Fruit fly (Drosophila melanogaster) whole organism, embryonic: ENCODE results near the gene Gcna.
A peak's percentile ranks its signal among the peaks of the same experiment; 100 is the strongest.

Experiments used
- CG10267 ChIP-seq: fragments of 200-800 bp; sonication (Bioruptor generic); optimal IDR thresholded peaks from 2 replicates; lab custom pipeline; 2018; ENCODE audit warnings: missing biosample characterization, mild to moderate bottlenecking, missing genetic modification characterization, moderate library complexity
- CG11398 ChIP-seq: fragments of 200-800 bp; sonication (Bioruptor generic); optimal IDR thresholded peaks from 2 replicates; lab custom pipeline; 2016; ENCODE audit warnings: missing biosample characterization, missing genetic modification characterization
- CG11504 ChIP-seq: fragments of 200-800 bp; sonication (Bioruptor generic); optimal IDR thresholded peaks from 3 replicates; lab custom pipeline; 2019; ENCODE audit warnings: missing biosample characterization, mild to moderate bottlenecking, missing genetic modification characterization, moderate library complexity
- CG12744 ChIP-seq: fragments of 200-800 bp; sonication (Bioruptor generic); optimal IDR thresholded peaks from 2 replicates; lab custom pipeline; 2016; ENCODE audit warnings: missing biosample characterization, missing genetic modification characterization
- CG14014 ChIP-seq: fragments of 200-800 bp; sonication (Bioruptor generic); IDR thresholded peaks from 2 replicates; pipeline ENCODE4 v1.3.6; 2022; ENCODE audit warnings: missing biosample characterization, missing genetic modification characterization
- CG2889 ChIP-seq: fragments of 200-800 bp; sonication (Bioruptor generic); IDR thresholded peaks from 3 replicates; pipeline ENCODE4 v1.3.6; 2022; ENCODE audit warnings: missing biosample characterization, missing genetic modification characterization
- CG32767 ChIP-seq: fragments of 200-800 bp; sonication (Bioruptor generic); IDR thresholded peaks from 2 replicates; pipeline ENCODE4 v1.3.6; 2022; ENCODE audit warnings: missing biosample characterization, missing genetic modification characterization
- CG33213 ChIP-seq: fragments of 200-800 bp; sonication (Bioruptor generic); optimal IDR thresholded peaks from 3 replicates; lab custom pipeline; 2016; ENCODE audit warnings: missing biosample characterization, missing genetic modification characterization
- CG34376 ChIP-seq: fragments of 200-800 bp; sonication (Bioruptor generic); optimal IDR thresholded peaks from 2 replicates; lab custom pipeline; 2018; ENCODE audit warnings: missing biosample characterization, mild to moderate bottlenecking, missing genetic modification characterization
- CG42726 ChIP-seq: fragments of 200-800 bp; sonication (Bioruptor generic); IDR thresholded peaks from 2 replicates; pipeline ENCODE4 v1.3.6; 2022; ENCODE audit warnings: missing biosample characterization, missing genetic modification characterization; ENCODE audit not compliant: partially characterized antibody
- CG4707 ChIP-seq: fragments of 200-800 bp; sonication (Bioruptor generic); optimal IDR thresholded peaks from 2 replicates; lab custom pipeline; 2018; ENCODE audit warnings: missing biosample characterization, mild to moderate bottlenecking, missing genetic modification characterization, moderate library complexity
- CG5245 ChIP-seq: fragments of 200-800 bp; sonication (Bioruptor generic); optimal IDR thresholded peaks from 3 replicates; lab custom pipeline; 2016; ENCODE audit warnings: missing biosample characterization, missing genetic modification characterization
- CG5953 ChIP-seq: fragments of 200-800 bp; sonication (Bioruptor generic); IDR thresholded peaks from 2 replicates; pipeline ENCODE4 v1.3.6; 2022; ENCODE audit warnings: missing biosample characterization, missing genetic modification characterization
- CG8924 ChIP-seq: fragments of 200-800 bp; optimal IDR thresholded peaks from 3 replicates; lab custom pipeline; 2019; ENCODE audit warnings: missing biosample characterization, mild to moderate bottlenecking, missing genetic modification characterization, moderate library complexity
- CG9932 ChIP-seq: fragments of 200-800 bp; sonication (Bioruptor generic); IDR thresholded peaks from 2 replicates; pipeline ENCODE4 v1.3.6; 2022; ENCODE audit warnings: missing biosample characterization, missing genetic modification characterization
- CkIIα-i1 ChIP-seq: fragments of 200-800 bp; sonication (Bioruptor generic); IDR thresholded peaks from 2 replicates; pipeline ENCODE4 v1.3.6; 2022; ENCODE audit warnings: missing biosample characterization, missing genetic modification characterization
- Doc3 ChIP-seq: fragments of 200-800 bp; sonication (Bioruptor generic); IDR thresholded peaks from 3 replicates; pipeline ENCODE4 v1.3.6; 2022; ENCODE audit warnings: missing biosample characterization, missing genetic modification characterization; ENCODE audit not compliant: partially characterized antibody
- Drgx ChIP-seq: fragments of 200-800 bp; sonication (Bioruptor generic); IDR thresholded peaks from 2 replicates; pipeline ENCODE4 v1.3.6; 2022; ENCODE audit warnings: missing biosample characterization, missing genetic modification characterization
- Ets97D ChIP-seq: fragments of 200-800 bp; sonication (Bioruptor generic); optimal IDR thresholded peaks from 3 replicates; lab custom pipeline; 2016; ENCODE audit warnings: missing biosample characterization, missing genetic modification characterization
- Fer2 ChIP-seq: fragments of 200-800 bp; sonication (Bioruptor generic); optimal IDR thresholded peaks from 2 replicates; lab custom pipeline; 2018; ENCODE audit warnings: missing biosample characterization, mild to moderate bottlenecking, missing genetic modification characterization, moderate library complexity
- Fer3 ChIP-seq: fragments of 200-800 bp; sonication (Bioruptor generic); optimal IDR thresholded peaks from 2 replicates; lab custom pipeline; 2018; ENCODE audit warnings: missing biosample characterization, mild to moderate bottlenecking, missing genetic modification characterization, moderate library complexity
- HLH54F ChIP-seq: fragments of 200-800 bp; sonication (Bioruptor generic); optimal IDR thresholded peaks from 3 replicates; lab custom pipeline; 2016; ENCODE audit warnings: missing biosample characterization, missing genetic modification characterization
- Hey ChIP-seq: fragments of 200-800 bp; sonication (Bioruptor generic); optimal IDR thresholded peaks from 3 replicates; lab custom pipeline; 2018; ENCODE audit warnings: missing biosample characterization, mild to moderate bottlenecking, missing genetic modification characterization
- HmgZ ChIP-seq: fragments of 200-800 bp; sonication (Bioruptor generic); optimal IDR thresholded peaks from 2 replicates; lab custom pipeline; 2018; ENCODE audit warnings: missing biosample characterization, mild to moderate bottlenecking, missing genetic modification characterization
- Hr78 ChIP-seq, 2 experiments: fragments of 200-800 bp in 1 of 2; fragments of >200 bp in 1 of 2; sonication (Bioruptor generic) in 1 of 2; optimal IDR thresholded peaks; 2 replicates each; lab custom pipeline; 2017 to 2019; ENCODE audit warnings: missing biosample characterization in 2 of 2, missing genetic modification characterization in 2 of 2, mild to moderate bottlenecking in 1 of 2, moderate library complexity in 1 of 2
- Lhr ChIP-seq: fragments of 200-800 bp; sonication (Bioruptor generic); optimal IDR thresholded peaks from 3 replicates; lab custom pipeline; 2017; ENCODE audit warnings: mild to moderate bottlenecking, missing biosample characterization, missing genetic modification reagents, missing genetic modification characterization
- MTF-1 ChIP-seq: fragments of 200-800 bp; sonication (Bioruptor generic); optimal IDR thresholded peaks from 2 replicates; lab custom pipeline; 2018; ENCODE audit warnings: missing biosample characterization, mild to moderate bottlenecking, missing genetic modification characterization, borderline replicate concordance
- Nf-YC ChIP-seq: fragments of 200-800 bp; optimal IDR thresholded peaks from 3 replicates; lab custom pipeline; 2019; ENCODE audit warnings: missing biosample characterization, mild to moderate bottlenecking, missing genetic modification characterization, moderate library complexity
- Oli ChIP-seq: fragments of 200-800 bp; sonication (Bioruptor generic); optimal IDR thresholded peaks from 2 replicates; lab custom pipeline; 2018; ENCODE audit warnings: missing biosample characterization, mild to moderate bottlenecking, missing genetic modification characterization, moderate library complexity
- PHDP ChIP-seq: fragments of 200-800 bp; sonication (Bioruptor generic); optimal IDR thresholded peaks from 3 replicates; lab custom pipeline; 2018; ENCODE audit warnings: missing biosample characterization, mild to moderate bottlenecking, missing genetic modification characterization, moderate library complexity
- Rx ChIP-seq: fragments of 200-800 bp; sonication (Bioruptor generic); IDR thresholded peaks from 2 replicates; pipeline ENCODE4 v1.3.6; 2022; ENCODE audit warnings: missing biosample characterization, missing genetic modification characterization
- Taf1 ChIP-seq: fragments of 200-800 bp; sonication (Bioruptor generic); IDR thresholded peaks from 2 replicates; pipeline ENCODE4 v1.3.6; 2022; ENCODE audit warnings: missing biosample characterization, missing genetic modification characterization
- cg ChIP-seq: fragments of 200-800 bp; sonication (Bioruptor generic); optimal IDR thresholded peaks from 3 replicates; lab custom pipeline; 2019; ENCODE audit warnings: missing biosample characterization, mild to moderate bottlenecking, missing genetic modification characterization, moderate library complexity
- crol ChIP-seq: fragments of 200-800 bp; sonication (Bioruptor generic); IDR thresholded peaks from 2 replicates; pipeline ENCODE4 v1.3.6; 2022; ENCODE audit warnings: missing biosample characterization, missing genetic modification characterization
- crp ChIP-seq, 2 experiments: fragments of 200-800 bp; sonication (Bioruptor generic); optimal IDR thresholded peaks; 2 replicates in 1 of 2; 3 replicates in 1 of 2; lab custom pipeline; 2017; ENCODE audit warnings: missing biosample characterization in 2 of 2, missing genetic modification characterization in 2 of 2, mild to moderate bottlenecking in 1 of 2, moderate library complexity in 1 of 2
- cwo ChIP-seq: fragments of 200-800 bp; sonication (Bioruptor generic); optimal IDR thresholded peaks from 3 replicates; lab custom pipeline; 2017; ENCODE audit warnings: missing biosample characterization, missing genetic modification characterization, mild to moderate bottlenecking, moderate library complexity, missing genetic modification reagents
- dan ChIP-seq: fragments of 200-800 bp; sonication (Bioruptor generic); IDR thresholded peaks from 2 replicates; pipeline ENCODE4 v1.3.6; 2022; ENCODE audit warnings: missing biosample characterization, missing genetic modification characterization
- disco-r ChIP-seq: fragments of 200-800 bp; sonication (Bioruptor generic); optimal IDR thresholded peaks from 2 replicates; lab custom pipeline; 2016; ENCODE audit warnings: missing biosample characterization, missing genetic modification characterization
- eyg ChIP-seq: fragments of 200-800 bp; sonication (Bioruptor generic); optimal IDR thresholded peaks from 3 replicates; lab custom pipeline; 2016; ENCODE audit warnings: missing biosample characterization, missing genetic modification characterization
- grau ChIP-seq: fragments of 200-800 bp; optimal IDR thresholded peaks from 3 replicates; lab custom pipeline; 2019; ENCODE audit warnings: missing biosample characterization, mild to moderate bottlenecking, missing genetic modification characterization, moderate library complexity
- ham ChIP-seq: fragments of 200-800 bp; sonication (Bioruptor generic); IDR thresholded peaks from 2 replicates; pipeline ENCODE4 v1.3.6; 2022; ENCODE audit warnings: missing biosample characterization, missing genetic modification characterization
- ranshi ChIP-seq: fragments of 200-800 bp; sonication (Bioruptor generic); IDR thresholded peaks from 2 replicates; pipeline ENCODE4 v1.3.6; 2022; ENCODE audit warnings: missing biosample characterization, missing genetic modification characterization
- rib ChIP-seq: fragments of 200-800 bp; sonication (Bioruptor generic); IDR thresholded peaks from 2 replicates; pipeline ENCODE4 v1.3.6; 2022; ENCODE audit warnings: missing biosample characterization, missing genetic modification characterization
- shn ChIP-seq: fragments of 200-800 bp; sonication (Bioruptor generic); optimal IDR thresholded peaks from 3 replicates; lab custom pipeline; 2016; ENCODE audit warnings: missing biosample characterization, missing genetic modification characterization
- slbo ChIP-seq: fragments of 200-800 bp; sonication (Bioruptor generic); IDR thresholded peaks from 2 replicates; pipeline ENCODE4 v1.3.6; 2022; ENCODE audit warnings: missing biosample characterization, missing genetic modification characterization
- sob ChIP-seq: fragments of 200-800 bp; sonication (Bioruptor generic); IDR thresholded peaks from 2 replicates; pipeline ENCODE4 v1.3.6; 2022; ENCODE audit warnings: missing biosample characterization, missing genetic modification characterization
- sr ChIP-seq: fragments of 200-800 bp; sonication (Bioruptor generic); IDR thresholded peaks from 3 replicates; pipeline ENCODE4 v1.3.6; 2022; ENCODE audit warnings: missing biosample characterization, missing genetic modification characterization
- ssp ChIP-seq: fragments of 200-800 bp; sonication (Bioruptor generic); IDR thresholded peaks from 2 replicates; pipeline ENCODE4 v1.3.6; 2022; ENCODE audit warnings: missing biosample characterization, missing genetic modification characterization
- trh ChIP-seq: fragments of 200-800 bp; sonication (Bioruptor generic); optimal IDR thresholded peaks from 2 replicates; lab custom pipeline; 2016; ENCODE audit warnings: missing biosample characterization, missing genetic modification characterization

The Gcna gene

DNA sequence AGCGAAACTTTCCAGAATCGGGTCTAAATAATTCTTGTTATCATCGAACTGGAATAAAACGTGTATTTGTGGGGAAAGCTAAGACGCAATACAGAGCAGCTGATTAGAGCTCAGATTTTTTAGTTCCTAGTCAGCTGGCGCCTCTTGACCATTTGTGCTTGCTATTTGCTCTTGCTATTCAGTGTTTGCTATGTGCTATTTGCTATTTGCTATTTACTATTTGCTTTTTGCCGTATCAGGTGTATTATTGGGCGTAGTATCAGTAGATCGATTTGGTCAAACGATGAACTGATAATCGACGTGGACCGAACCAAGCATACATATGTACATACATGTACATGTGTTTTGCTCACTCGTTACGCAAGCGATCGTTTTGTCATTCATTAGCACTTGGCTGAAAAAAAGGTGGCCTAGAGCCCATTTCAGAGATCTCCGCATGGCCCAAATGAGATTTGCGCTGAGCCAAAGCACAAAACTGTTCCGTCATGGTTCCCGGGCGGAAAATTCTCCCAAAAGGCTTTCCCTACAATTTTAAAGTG, 20.2 kb downstream of the Gcna start (continued):
- peak; percentile 73 for TF ChIP-seq CG34376 (GFP tag; lab: Kevin White, UChicago)
- TF ChIP-seq CG14014 (GFP tag; lab: Robert Waterston, UW), result peak; percentile 52; the same call in 1 of the 2 replicates
- TF ChIP-seq eyg (GFP tag; lab: Kevin White, UChicago), result peak; percentile 68
- TF ChIP-seq sr, result peak; percentile 72
- peak; percentile 46; the same call in 1 of the 2 replicates for TF ChIP-seq sob (GFP tag; lab: Robert Waterston, UW)
- peak; percentile 60 for TF ChIP-seq CG11398 (GFP tag; lab: Kevin White, UChicago)
- TF ChIP-seq ssp (GFP tag; lab: Robert Waterston, UW), result no peak
- no peak for TF ChIP-seq CkIIα-i1
- TF ChIP-seq ranshi (GFP tag; lab: Robert Waterston, UW), result no peak
- no peak for TF ChIP-seq Oli (tag; lab: Kevin White, UChicago)
- no peak for TF ChIP-seq CG2889 (GFP tag; lab: Robert Waterston, UW)
- TF ChIP-seq CG12744 (GFP tag; lab: Kevin White, UChicago), result peak; percentile 62
- TF ChIP-seq trh (GFP tag; lab: Kevin White, UChicago), result peak; percentile 24
- peak; percentile 1 for TF ChIP-seq CG4707 (GFP tag; lab: Kevin White, UChicago)
- no peak for TF ChIP-seq CG10267 (tag; lab: Kevin White, UChicago)

DNA sequence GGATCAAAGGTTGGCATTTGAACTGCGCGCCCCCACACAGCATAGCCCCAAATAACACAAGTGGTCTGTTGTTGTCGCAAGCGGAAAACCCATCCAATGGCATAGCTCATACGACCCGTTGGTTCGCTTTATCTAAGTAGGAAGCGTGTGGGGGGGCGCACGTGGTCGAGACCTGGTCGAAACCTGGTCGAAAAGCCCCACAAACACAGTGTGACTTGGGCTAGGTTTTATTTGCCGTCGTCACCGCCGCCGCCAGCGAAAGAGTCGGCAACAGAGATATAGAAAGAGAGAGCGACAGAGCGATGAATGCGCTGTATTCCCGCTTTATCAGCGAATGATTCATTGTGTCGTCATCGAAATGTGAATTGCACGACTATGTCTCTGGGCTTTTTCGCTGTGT, 22.8 kb downstream of the Gcna start:
- TF ChIP-seq CG14014 (GFP tag; lab: Robert Waterston, UW), result no peak
- TF ChIP-seq Nf-YC, result peak; percentile 65
- TF ChIP-seq Ets97D, result no peak
- TF ChIP-seq CG8924, result no peak
- no peak for TF ChIP-seq Doc3
- TF ChIP-seq crp (GFP tag; optimal IDR thresholded peaks at IDR 0.05; lab: Kevin White, UChicago), result no peak
- no peak for TF ChIP-seq CG32767 (GFP tag; lab: Robert Waterston, UW)
- TF ChIP-seq CG33213 (GFP tag; lab: Kevin White, UChicago), result no peak
- TF ChIP-seq rib (GFP tag; lab: Robert Waterston, UW), result 0 out of 2 replicates have a peak, but pooled peaks have one; percentile 40
- TF ChIP-seq disco-r (GFP tag; lab: Kevin White, UChicago), result no peak
- TF ChIP-seq crol (GFP tag; lab: Robert Waterston, UW), result peak; percentile 38
- no peak for TF ChIP-seq Fer3 (tag; lab: Kevin White, UChicago)
- no peak for TF ChIP-seq Taf1
- no peak for TF ChIP-seq MTF-1 (GFP tag; lab: Kevin White, UChicago)
- TF ChIP-seq eyg (GFP tag; lab: Kevin White, UChicago), result no peak
- TF ChIP-seq Drgx (GFP tag; lab: Robert Waterston, UW), result no peak
- no peak for TF ChIP-seq ham (GFP tag; lab: Robert Waterston, UW)
- no peak for TF ChIP-seq Rx (GFP tag; lab: Robert Waterston, UW)
- TF ChIP-seq CG5953 (GFP tag; lab: Robert Waterston, UW), result no peak
- peak; percentile 10 for TF ChIP-seq Hey (tag; lab: Kevin White, UChicago)
- TF ChIP-seq slbo, result peak; percentile 11; the same call in 1 of the 2 replicates
- no peak for TF ChIP-seq Lhr (GFP tag; lab: Kevin White, UChicago)
- TF ChIP-seq PHDP (tag; lab: Kevin White, UChicago), result no peak
- TF ChIP-seq grau (tag; lab: Kevin White, UChicago), result no peak
- no peak for TF ChIP-seq CG5245 (GFP tag; lab: Kevin White, UChicago)
- no peak for TF ChIP-seq cg (GFP tag; lab: Kevin White, UChicago)
- TF ChIP-seq HmgZ (tag; lab: Kevin White, UChicago), result peak; percentile 27
- no peak for TF ChIP-seq CG9932 (GFP tag; lab: Robert Waterston, UW)
- TF ChIP-seq dan, result no peak
- no peak for TF ChIP-seq CG42726 (GFP tag; lab: Robert Waterston, UW)
- TF ChIP-seq HLH54F (GFP tag; lab: Kevin White, UChicago), result no peak
- peak; percentile 86 for TF ChIP-seq cwo (GFP tag; lab: Kevin White, UChicago)
- TF ChIP-seq Fer2, result no peak
- TF ChIP-seq shn (GFP tag; lab: Kevin White, UChicago), result peak; percentile 3
- TF ChIP-seq Hr78 (GFP tag; optimal IDR thresholded peaks at IDR 0.05; lab: Kevin White, UChicago), result peak in 1 of 2 experiments; percentile 93
- TF ChIP-seq CG11504 (tag; lab: Kevin White, UChicago), result no peak
